ENCODE assay signal across 2 fruit fly cellular contexts in genomic region chr2L:5210145-5210504, dm6.
TF ChIP-seq lines count a peak whose summit lies in the region.

TSS of gene Cyp28d1 (plus strand) at chr2L:5210460.

- TF ChIP-seq CTCF in whole organism, embryonic (GFP tag; optimal IDR thresholded peaks at IDR 0.05; lab: Kevin White, UChicago): no peak

TF ChIP-seq in whole organism, adult, 20 proteins besides CTCF, POLR2A, EP300 and RAD21:
- no peak for TF ChIP-seq cnc (optimal IDR thresholded peaks at IDR 0.05; lab: Kevin White, UChicago)
- TF ChIP-seq pad (GFP tag; optimal IDR thresholded peaks at IDR 0.05; lab: Kevin White, UChicago): no peak
- no peak for TF ChIP-seq toe (GFP tag; optimal IDR thresholded peaks at IDR 0.05; lab: Kevin White, UChicago)
- TF ChIP-seq kay (GFP tag; lab: Kevin White, UChicago; ENCODE audit: borderline replicate concordance): peak; percentile 90
- no peak for TF ChIP-seq Hr96 (GFP tag; optimal IDR thresholded peaks at IDR 0.05; lab: Kevin White, UChicago)
- TF ChIP-seq Clk (GFP tag; optimal IDR thresholded peaks at IDR 0.05; lab: Kevin White, UChicago): no peak
- TF ChIP-seq CG11617 (GFP tag; optimal IDR thresholded peaks at IDR 0.05; lab: Kevin White, UChicago): no peak
- peak; percentile 30 for TF ChIP-seq CG5204 (GFP tag; optimal IDR thresholded peaks at IDR 0.05; lab: Kevin White, UChicago)
- TF ChIP-seq CG1620 (GFP tag; optimal IDR thresholded peaks at IDR 0.05; lab: Kevin White, UChicago): no peak
- TF ChIP-seq tj (GFP tag; optimal IDR thresholded peaks at IDR 0.05; lab: Kevin White, UChicago): no peak
- TF ChIP-seq Mnt (GFP tag; optimal IDR thresholded peaks at IDR 0.05; lab: Kevin White, UChicago): peak; percentile 10
- no peak for TF ChIP-seq Crg-1 (GFP tag; optimal IDR thresholded peaks at IDR 0.05; lab: Kevin White, UChicago)
- peak; percentile 29 for TF ChIP-seq CG7101 (tag; optimal IDR thresholded peaks at IDR 0.05; lab: Kevin White, UChicago)
- TF ChIP-seq CG33017 (tag; optimal IDR thresholded peaks at IDR 0.05; lab: Kevin White, UChicago): no peak

TF ChIP-seq in whole organism, embryonic, 481 proteins besides CTCF, POLR2A, EP300 and RAD21:
- TF ChIP-seq CHES-1-like (GFP tag; optimal IDR thresholded peaks at IDR 0.05; lab: Kevin White, UChicago) (peak; percentile 4), Hand (GFP tag; optimal IDR thresholded peaks at IDR 0.05; lab: Kevin White, UChicago) (peak; percentile 11), lola (GFP tag; optimal IDR thresholded peaks at IDR 0.05; lab: Kevin White, UChicago) (no peak), CG2120 (GFP tag; optimal IDR thresholded peaks at IDR 0.05; lab: Kevin White, UChicago) (peak; percentile 4), CG6765 (GFP tag; optimal IDR thresholded peaks at IDR 0.05; lab: Kevin White, UChicago) (no peak)

Comparison
In these comparisons a context has a peak if more than half of its experiments do, and no peak if none do; other contexts are left out.
1. Of the 1 proteins assayed by ChIP-seq in both whole organism, embryonic and whole organism, adult: peak only in whole organism, embryonic: none; only in whole organism, adult: kay; in both: none; in neither: 0.